Worm (Caenorhabditis elegans): Measurements from ENCODE around the gene cutl-1.

The cutl-1 gene

ce11 chrV:13421697-13422096 lies 15.8 kb upstream of the cutl-1 start:
- TF ChIP-seq fos-1 (tag; optimal IDR thresholded peaks at IDR 0.05), result peak; percentile 95
- TF ChIP-seq nhr-11 (tag; optimal IDR thresholded peaks at IDR 0.05), result no peak
- peak; percentile 17 for TF ChIP-seq crh-2 (tag; optimal IDR thresholded peaks at IDR 0.05)
- TF ChIP-seq sma-9 (GFP tag; optimal IDR thresholded peaks at IDR 0.05), result peak; percentile 17
- no peak for TF ChIP-seq sma-9 (tag; optimal IDR thresholded peaks at IDR 0.05)
- no peak for TF ChIP-seq ZK546.5 (tag; optimal IDR thresholded peaks at IDR 0.05)

- no peak for TF ChIP-seq snpc-4 (tag; optimal IDR thresholded peaks at IDR 0.05)
- no peak for TF ChIP-seq nhr-77 (tag; optimal IDR thresholded peaks at IDR 0.05)
- no peak for TF ChIP-seq gmeb-1 (tag; optimal IDR thresholded peaks at IDR 0.05)
- no peak for TF ChIP-seq mab-5 (tag; optimal IDR thresholded peaks at IDR 0.05)
- no peak for TF ChIP-seq F13H6.1 (tag; optimal IDR thresholded peaks at IDR 0.05)
- no peak for TF ChIP-seq unc-39 (tag; optimal IDR thresholded peaks at IDR 0.05)
- TF ChIP-seq nhr-237 (tag; optimal IDR thresholded peaks at IDR 0.05), result no peak
- no peak for TF ChIP-seq nhr-23 (tag; optimal IDR thresholded peaks at IDR 0.05)
- no peak for TF ChIP-seq nhr-25 (tag; optimal IDR thresholded peaks at IDR 0.05)
- no peak for TF ChIP-seq nhr-21 (tag; optimal IDR thresholded peaks at IDR 0.05)
These were observed 14.7 kb upstream of the cutl-1 start, which contains the start of gene srv-8 for ce11 chrV:13420640-13421039. Gene srv-8, minus strand, starts transcription at chrV:13420740.

- no peak for TF ChIP-seq unc-62 (GFP tag; optimal IDR thresholded peaks at IDR 0.05)
- no peak for TF ChIP-seq fos-1 (tag; optimal IDR thresholded peaks at IDR 0.05)
- no peak for TF ChIP-seq alr-1 (tag; optimal IDR thresholded peaks at IDR 0.05)
- no peak for TF ChIP-seq peb-1 (tag; optimal IDR thresholded peaks at IDR 0.05)
- no peak for TF ChIP-seq nhr-10 (tag; optimal IDR thresholded peaks at IDR 0.05)
- TF ChIP-seq nhr-23 (tag; optimal IDR thresholded peaks at IDR 0.05), result no peak
- TF ChIP-seq elt-1 (tag; optimal IDR thresholded peaks at IDR 0.05), result no peak
- no peak for TF ChIP-seq nhr-25 (tag; optimal IDR thresholded peaks at IDR 0.05)
- no peak for TF ChIP-seq skn-1 (tag; optimal IDR thresholded peaks at IDR 0.05)
- no peak for TF ChIP-seq blmp-1 (tag; optimal IDR thresholded peaks at IDR 0.05; ENCODE audit: insufficient read depth)
These were observed 11.6 kb upstream of the cutl-1 start, which contains the start of gene F53F1.6 for ce11 chrV:13417513-13417912. Gene F53F1.6, minus strand, starts transcription at chrV:13417613.

DNA sequence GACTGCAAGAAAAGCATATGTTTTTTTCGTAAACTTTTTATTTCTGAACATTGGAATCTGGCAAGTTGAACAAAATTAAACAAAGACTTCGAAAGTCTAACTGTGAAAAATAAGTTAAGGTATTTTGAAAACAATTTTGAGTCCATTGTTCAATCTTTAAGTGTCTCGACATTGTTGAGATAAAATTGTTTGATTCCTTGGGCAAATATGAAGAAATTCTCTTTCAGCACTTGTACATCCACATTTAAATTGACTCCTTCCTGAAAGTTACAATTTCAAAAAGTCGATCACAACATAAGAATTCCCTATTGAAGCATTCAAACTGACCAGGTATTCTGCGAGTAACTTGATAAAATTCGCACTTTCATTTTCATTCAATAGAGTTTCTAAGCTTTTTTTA lies 10.2 kb upstream of the cutl-1 start:
- TF ChIP-seq elt-3 (tag; optimal IDR thresholded peaks at IDR 0.05), result no peak
- peak; percentile 9 for TF ChIP-seq nhr-25 (tag; optimal IDR thresholded peaks at IDR 0.05)

ce11 chrV:13415462-13415861 lies 9.5 kb upstream of the cutl-1 start:
- TF ChIP-seq nhr-12 (tag; optimal IDR thresholded peaks at IDR 0.05) (no peak), R02D3.7 (tag; optimal IDR thresholded peaks at IDR 0.05) (no peak)

- TF ChIP-seq nhr-129 (tag; optimal IDR thresholded peaks at IDR 0.05), result no peak
- peak; percentile 24 for TF ChIP-seq peb-1 (tag; optimal IDR thresholded peaks at IDR 0.05)
These were observed 8.7 kb upstream of the cutl-1 start, which contains the start of gene cut-2 for ce11 chrV:13414585-13414984. Gene cut-2, plus strand, starts transcription at chrV:13414949.

DNA sequence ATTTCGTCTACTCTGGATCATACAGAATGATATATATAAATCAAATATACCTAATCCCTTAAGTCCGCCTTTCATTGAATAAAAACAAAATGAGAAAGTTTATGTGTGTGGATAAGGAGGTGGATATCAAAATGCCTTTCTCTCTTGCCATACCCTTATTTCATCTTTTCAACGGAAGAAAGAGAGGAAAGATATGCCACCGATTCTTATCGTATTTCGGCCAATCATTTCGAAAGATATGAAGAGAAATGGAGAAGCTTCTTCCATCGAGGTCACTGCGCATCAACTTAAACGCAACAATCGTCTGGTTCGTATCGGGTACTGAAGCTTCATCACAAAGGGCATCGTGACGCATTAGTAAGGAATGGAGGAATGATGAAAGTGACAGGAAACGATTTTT lies 7.4 kb upstream of the cutl-1 start:
- TF ChIP-seq mbf-1 (tag; optimal IDR thresholded peaks at IDR 0.05) (no peak), ztf-1 (GFP tag; conservative IDR thresholded peaks at IDR 0.05) (no peak), blmp-1 (tag; optimal IDR thresholded peaks at IDR 0.05; ENCODE audit: insufficient read depth) (peak; percentile 3), nhr-23 (tag; optimal IDR thresholded peaks at IDR 0.05) (no peak), lin-39 (tag; optimal IDR thresholded peaks at IDR 0.05) (no peak), unc-39 (tag; optimal IDR thresholded peaks at IDR 0.05) (no peak), peb-1 (tag; optimal IDR thresholded peaks at IDR 0.05) (peak; percentile 38), mdl-1 (tag; optimal IDR thresholded peaks at IDR 0.05) (no peak), gmeb-1 (tag; optimal IDR thresholded peaks at IDR 0.05) (no peak), R02D3.7 (tag; optimal IDR thresholded peaks at IDR 0.05) (no peak), nhr-21 (tag; optimal IDR thresholded peaks at IDR 0.05) (peak; percentile 47), snpc-4 (tag; optimal IDR thresholded peaks at IDR 0.05) (no peak), sem-4 (tag; optimal IDR thresholded peaks at IDR 0.05) (no peak), sma-9 (GFP tag; optimal IDR thresholded peaks at IDR 0.05) (no peak), sma-9 (tag; optimal IDR thresholded peaks at IDR 0.05) (no peak), nhr-11 (tag; optimal IDR thresholded peaks at IDR 0.05) (no peak), nhr-6 (tag; optimal IDR thresholded peaks at IDR 0.05) (no peak), aly-2 (tag; optimal IDR thresholded peaks at IDR 0.05) (no peak)

Data from whole organism, L2 larva.